Fruit fly (Drosophila melanogaster): ENCODE measurements around the gene Ndc80.

dm6 chrX:13572382-13572781 is 39.5 kb downstream of the Ndc80 start:
- TF ChIP-seq ovo (GFP tag; optimal IDR thresholded peaks at IDR 0.05) = no peak
- no peak for TF ChIP-seq cnc (optimal IDR thresholded peaks at IDR 0.05)
